Worm (Caenorhabditis elegans): ENCODE results near the gene C08E8.2.

DNA sequence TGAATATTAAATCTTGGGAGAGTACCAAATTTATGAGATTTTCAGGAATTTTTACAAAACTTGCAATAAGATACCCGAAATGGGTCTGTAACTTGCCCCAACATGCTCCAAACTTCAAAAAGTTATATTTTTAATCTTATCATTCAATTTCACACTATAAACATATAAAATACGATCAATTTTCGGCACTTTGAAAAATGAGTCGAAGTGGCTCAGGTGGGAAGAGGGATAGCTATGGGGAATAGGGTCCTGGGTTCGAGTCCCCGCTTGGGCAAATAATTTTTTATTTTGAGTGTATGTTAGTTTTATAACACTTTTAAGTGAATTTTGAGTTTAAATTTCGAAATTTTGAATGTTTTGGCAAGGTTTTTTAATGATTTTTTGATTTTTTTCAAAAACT lies 15.4 kb upstream of the C08E8.2 start:
- TF ChIP-seq ceh-58 (GFP tag; IDR thresholded peaks at IDR 0.05) (no peak), efl-1 (GFP tag; optimal IDR thresholded peaks at IDR 0.05) (no peak), snpc-1.1 (tag; optimal IDR thresholded peaks at IDR 0.05; ENCODE audit: insufficient read depth) (no peak), ama-1 (optimal IDR thresholded peaks at IDR 0.05) (no peak), ama-1 (GFP tag; optimal IDR thresholded peaks at IDR 0.05) (no peak), him-1 (tag; optimal IDR thresholded peaks at IDR 0.05) (no peak), unc-130 (GFP tag; optimal IDR thresholded peaks at IDR 0.05) (no peak)

Data from whole organism, young adult.